Worm (Caenorhabditis elegans): ENCODE data around the gene fbxa-25.

- TF ChIP-seq nhr-11 (tag; optimal IDR thresholded peaks at IDR 0.05) (no peak), lin-15B (tag; optimal IDR thresholded peaks at IDR 0.05) (no peak), ama-1 (optimal IDR thresholded peaks at IDR 0.05) (no peak), pqm-1 (tag; optimal IDR thresholded peaks at IDR 0.05) (no peak), unc-62 (GFP tag; optimal IDR thresholded peaks at IDR 0.05) (no peak)
Measured at ce11 chrIII:1331894-1332293, 17.4 kb downstream of the fbxa-25 start, which contains the start of gene Y82E9BL.19.

Data from whole organism, L3 larva.